Fruit fly (Drosophila melanogaster): ENCODE measurements around the gene Brr2.

The Brr2 gene

dm6 chr3L:15999358-16000005, 31.8 kb upstream of the Brr2 start (continued):
- TF ChIP-seq Nf-YC (tag; optimal IDR thresholded peaks at IDR 0.05) (no peak), CoRest (tag; optimal IDR thresholded peaks at IDR 0.05) (peak; percentile 32), row (GFP tag; IDR thresholded peaks at IDR 0.05) (peak; percentile 61; the same call in 2 of the 3 replicates), gt (GFP tag; IDR thresholded peaks at IDR 0.05) (no peak), CG4854 (GFP tag; optimal IDR thresholded peaks at IDR 0.05) (peak; percentile 14), unpg (GFP tag; optimal IDR thresholded peaks at IDR 0.05) (peak; percentile 59), CG18599 (GFP tag; optimal IDR thresholded peaks at IDR 0.05) (peak; percentile 47), CG16815 (GFP tag; optimal IDR thresholded peaks at IDR 0.05) (no peak), slp2 (GFP tag; optimal IDR thresholded peaks at IDR 0.05) (no peak), CG11247 (GFP tag; IDR thresholded peaks at IDR 0.05) (peak; percentile 54; the same call in 1 of the 2 replicates), stc (GFP tag; IDR thresholded peaks at IDR 0.05) (no peak), CG2875 (GFP tag; optimal IDR thresholded peaks at IDR 0.05) (no peak), CG18476 (GFP tag; optimal IDR thresholded peaks at IDR 0.05) (peak; percentile 41), Hr3 (GFP tag; optimal IDR thresholded peaks at IDR 0.05) (peak; percentile 12), Lhr (GFP tag; optimal IDR thresholded peaks at IDR 0.05) (no peak), Meics (GFP tag; optimal IDR thresholded peaks at IDR 0.05) (peak; percentile 46), hb (GFP tag; IDR thresholded peaks at IDR 0.05; ENCODE audit: partially characterized antibody) (no peak), danr (GFP tag; IDR thresholded peaks at IDR 0.05) (no peak), Elba2 (GFP tag; optimal IDR thresholded peaks at IDR 0.05) (no peak), tin (GFP tag; optimal IDR thresholded peaks at IDR 0.05) (no peak), sob (GFP tag; IDR thresholded peaks at IDR 0.05) (peak; percentile 67), CG16779 (GFP tag; IDR thresholded peaks at IDR 0.05) (no peak), CG13775 (GFP tag; optimal IDR thresholded peaks at IDR 0.05) (peak; percentile 9), gro (GFP tag; optimal IDR thresholded peaks at IDR 0.05) (no peak), CG12155 (GFP tag; optimal IDR thresholded peaks at IDR 0.05) (peak; percentile 11), sima (GFP tag; optimal IDR thresholded peaks at IDR 0.05) (no peak), Gug (GFP tag; IDR thresholded peaks at IDR 0.05) (0 out of 4 replicates have a peak, but pooled peaks have one; percentile 2), CG2129 (GFP tag; IDR thresholded peaks at IDR 0.05; ENCODE audit: partially characterized antibody) (no peak), fd96Cb (tag; optimal IDR thresholded peaks at IDR 0.05) (peak; percentile 6), emc (GFP tag; optimal IDR thresholded peaks at IDR 0.05) (no peak), CG8281 (tag; optimal IDR thresholded peaks at IDR 0.05) (peak; percentile 46), CG7745 (tag; optimal IDR thresholded peaks at IDR 0.05) (peak; percentile 63), twi (tag; optimal IDR thresholded peaks at IDR 0.05) (peak; percentile 7), kni (GFP tag; optimal IDR thresholded peaks at IDR 0.05) (no peak), fd102C (GFP tag; optimal IDR thresholded peaks at IDR 0.05) (no peak), CG11723 (GFP tag; optimal IDR thresholded peaks at IDR 0.05) (no peak), CG12391 (tag; optimal IDR thresholded peaks at IDR 0.05) (peak; percentile 50), MTF-1 (GFP tag; optimal IDR thresholded peaks at IDR 0.05; ENCODE audit: borderline replicate concordance) (no peak), Optix (GFP tag; IDR thresholded peaks at IDR 0.05) (no peak), Lpt (GFP tag; optimal IDR thresholded peaks at IDR 0.05) (no peak), Dek (tag; optimal IDR thresholded peaks at IDR 0.05) (peak; percentile 23), da (GFP tag; optimal IDR thresholded peaks at IDR 0.05) (no peak), Dp (GFP tag; optimal IDR thresholded peaks at IDR 0.05) (no peak), CG13424 (tag; optimal IDR thresholded peaks at IDR 0.05) (peak; percentile 24), Oli (tag; optimal IDR thresholded peaks at IDR 0.05) (no peak), ara (GFP tag; IDR thresholded peaks at IDR 0.05) (0 out of 2 replicates have a peak, but pooled peaks have one; percentile 15), CG8924 (tag; optimal IDR thresholded peaks at IDR 0.05) (peak; percentile 53), CG10543 (GFP tag; optimal IDR thresholded peaks at IDR 0.05) (peak; percentile 76), CG33213 (GFP tag; optimal IDR thresholded peaks at IDR 0.05) (no peak)
